Worm (Caenorhabditis elegans): ENCODE results near the gene srh-125.
A peak's percentile ranks its signal among the peaks of the same experiment; 100 is the strongest.

srh-125 gene

ce11 chrV:7476766-7477165 lies at the start of gene srh-125:
TSS of gene srh-125 (minus strand) at chrV:7476866.
- TF ChIP-seq sptf-1 (tag; optimal IDR thresholded peaks at IDR 0.05) (no peak), C16A3.4 (tag; optimal IDR thresholded peaks at IDR 0.05) (no peak), hlh-4 (tag; optimal IDR thresholded peaks at IDR 0.05) (peak; percentile 63), fkh-4 (tag; optimal IDR thresholded peaks at IDR 0.05; ENCODE audit: borderline replicate concordance) (no peak), skn-1 (tag; optimal IDR thresholded peaks at IDR 0.05) (no peak), fkh-8 (tag; optimal IDR thresholded peaks at IDR 0.05) (peak; percentile 15)

- TF ChIP-seq lin-13 (GFP tag; optimal IDR thresholded peaks at IDR 0.05) (no peak), ceh-82 (tag; optimal IDR thresholded peaks at IDR 0.05) (no peak), mep-1 (tag; optimal IDR thresholded peaks at IDR 0.05) (no peak), fkh-4 (tag; optimal IDR thresholded peaks at IDR 0.05; ENCODE audit: borderline replicate concordance) (no peak), efl-3 (GFP tag; optimal IDR thresholded peaks at IDR 0.05) (no peak), nhr-11 (tag; optimal IDR thresholded peaks at IDR 0.05) (no peak), zip-4 (GFP tag; optimal IDR thresholded peaks at IDR 0.05) (no peak)
Observed at ce11 chrV:7525695-7526094, 49.0 kb upstream of the srh-125 start, which contains the start of gene C54F6.18. TSS of gene C54F6.18 (plus strand) at chrV:7525995.

- TF ChIP-seq nhr-84 (tag; optimal IDR thresholded peaks at IDR 0.05) (no peak), efl-1 (optimal IDR thresholded peaks at IDR 0.05) (no peak), efl-1 (GFP tag; optimal IDR thresholded peaks at IDR 0.05 in 1 of 2) (peak in 1 of 2 experiments; percentile 54)
Observed at ce11 chrV:7524447-7524846, 47.8 kb upstream of the srh-125 start, which contains the start of gene C54F6.20. TSS of gene C54F6.20 (plus strand) at chrV:7524747.

ce11 chrV:7523392-7523791 lies 46.7 kb upstream of the srh-125 start, which contains the start of gene C54F6.6:
TSS of gene C54F6.6 (plus strand) at chrV:7523692.
- no peak for TF ChIP-seq hlh-4 (tag; optimal IDR thresholded peaks at IDR 0.05)
- no peak for TF ChIP-seq sup-37 (GFP tag; optimal IDR thresholded peaks at IDR 0.05)
- no peak for TF ChIP-seq nhr-71 (tag; optimal IDR thresholded peaks at IDR 0.05)
- no peak for TF ChIP-seq rnt-1 (tag; optimal IDR thresholded peaks at IDR 0.05)
- TF ChIP-seq nhr-76 (tag; optimal IDR thresholded peaks at IDR 0.05): no peak
- no peak for TF ChIP-seq lin-13 (GFP tag; optimal IDR thresholded peaks at IDR 0.05)
- TF ChIP-seq nhr-90 (tag; optimal IDR thresholded peaks at IDR 0.05; ENCODE audit: poor library complexity): no peak
- no peak for TF ChIP-seq mep-1 (tag; optimal IDR thresholded peaks at IDR 0.05)
- TF ChIP-seq xbp-1 (tag; optimal IDR thresholded peaks at IDR 0.05): no peak
- TF ChIP-seq ceh-88 (GFP tag; IDR thresholded peaks at IDR 0.05): no peak
- TF ChIP-seq unc-98 (GFP tag; IDR thresholded peaks at IDR 0.05): no peak
- no peak for TF ChIP-seq egl-27 (tag; optimal IDR thresholded peaks at IDR 0.05)
- no peak for TF ChIP-seq ceh-8 (GFP tag; optimal IDR thresholded peaks at IDR 0.05)
- no peak for TF ChIP-seq nhr-19 (GFP tag; conservative IDR thresholded peaks at IDR 0.05)

ce11 chrV:7522279-7522678 lies 45.6 kb upstream of the srh-125 start, which contains the start of gene C54F6.15:
TSS of gene C54F6.15 (minus strand) at chrV:7522379.
- TF ChIP-seq mab-9 (GFP tag; IDR thresholded peaks at IDR 0.05) (no peak), sox-4 (tag; optimal IDR thresholded peaks at IDR 0.05) (no peak), ceh-82 (tag; optimal IDR thresholded peaks at IDR 0.05) (no peak), ceh-88 (GFP tag; IDR thresholded peaks at IDR 0.05) (no peak), lin-35 (GFP tag; optimal IDR thresholded peaks at IDR 0.05) (no peak), nhr-28 (tag; optimal IDR thresholded peaks at IDR 0.05) (no peak), unc-30 (tag; optimal IDR thresholded peaks at IDR 0.05) (no peak), snu-23 (GFP tag; optimal IDR thresholded peaks at IDR 0.05) (no peak), ceh-90 (tag; optimal IDR thresholded peaks at IDR 0.05) (no peak), ces-1 (GFP tag; optimal IDR thresholded peaks at IDR 0.05) (no peak)

ce11 chrV:7521304-7521703 lies 44.6 kb upstream of the srh-125 start:
- TF ChIP-seq egl-27 (tag; optimal IDR thresholded peaks at IDR 0.05) (no peak), sox-4 (tag; optimal IDR thresholded peaks at IDR 0.05) (no peak), elt-2 (tag; optimal IDR thresholded peaks at IDR 0.05) (peak; percentile 75), fos-1 (tag; optimal IDR thresholded peaks at IDR 0.05) (no peak)

Data from whole organism, L1 larva.